Worm (Caenorhabditis elegans) whole organism, L3 larva: ENCODE measurements around the gene blos-7.

Experiments
- aly-2 ChIP-seq: fragments of 150-350 bp; optimal IDR thresholded peaks from 2 replicates; lab custom pipeline; 2014; ENCODE audit warnings: missing biosample characterization, missing genetic modification characterization
- ama-1 ChIP-seq: fragments of 150-350 bp; optimal IDR thresholded peaks from 2 replicates; lab custom pipeline; 2018
- elt-3 ChIP-seq, 3 experiments: fragments of 150-350 bp in 1 of 3; sonication (generic microtip) in 2 of 3; optimal IDR thresholded peaks; 2 replicates in 2 of 3; 4 replicates in 1 of 3; lab custom pipeline; 2014 to 2017; ENCODE audit warnings: missing biosample characterization in 3 of 3, missing genetic modification characterization in 3 of 3
- jun-1 ChIP-seq: fragments of 150-350 bp; optimal IDR thresholded peaks from 2 replicates; lab custom pipeline; 2014; ENCODE audit warnings: missing biosample characterization, missing genetic modification reagents, missing genetic modification characterization
- lin-15B ChIP-seq: fragments of 150-350 bp; optimal IDR thresholded peaks from 2 replicates; lab custom pipeline; 2014; ENCODE audit warnings: missing biosample characterization, missing genetic modification characterization
- nhr-77 ChIP-seq: fragments of 150-350 bp; optimal IDR thresholded peaks from 2 replicates; lab custom pipeline; 2014; ENCODE audit warnings: missing biosample characterization, missing genetic modification characterization
- pha-4 ChIP-seq: fragments of 150-350 bp; optimal IDR thresholded peaks from 2 replicates; lab custom pipeline; 2014; ENCODE audit warnings: missing biosample characterization, missing genetic modification reagents, missing genetic modification characterization
- pqm-1 ChIP-seq: fragments of 150-350 bp; optimal IDR thresholded peaks from 2 replicates; lab custom pipeline; 2017; ENCODE audit warnings: missing biosample characterization, missing genetic modification characterization, inconsistent platforms
- unc-39 ChIP-seq: sonication (generic microtip); optimal IDR thresholded peaks from 4 replicates; lab custom pipeline; 2017; ENCODE audit warnings: missing biosample characterization, missing genetic modification characterization
- unc-62 ChIP-seq: fragments of 150-350 bp; sonication (generic microtip); optimal IDR thresholded peaks from 4 replicates; lab custom pipeline; 2014; ENCODE audit warnings: missing biosample characterization, missing genetic modification reagents, missing genetic modification characterization
- ztf-11 ChIP-seq: fragments of 150-350 bp; optimal IDR thresholded peaks from 2 replicates; lab custom pipeline; 2014; ENCODE audit warnings: missing biosample characterization, missing genetic modification characterization

ce11 chrIV:3539872-3540271 lies 42.8 kb downstream of the blos-7 start, which contains the start of gene B0212.3:
- no peak for TF ChIP-seq unc-62 (GFP tag; lab: Kevin White, UChicago)
- no peak for TF ChIP-seq pha-4 (tag; lab: Kevin White, UChicago)
- TF ChIP-seq aly-2 (tag; lab: Kevin White, UChicago) = no peak
- TF ChIP-seq elt-3 (tag; optimal IDR thresholded peaks at IDR 0.05; lab: Kevin White, UChicago) = no peak
- no peak for TF ChIP-seq ama-1 (lab: Kevin White, UChicago)
- no peak for TF ChIP-seq ztf-11 (tag; lab: Kevin White, UChicago)
- TF ChIP-seq unc-39 (tag; lab: Kevin White, UChicago) = no peak
- no peak for TF ChIP-seq jun-1 (tag; lab: Kevin White, UChicago)
- TF ChIP-seq lin-15B (tag; lab: Kevin White, UChicago) = no peak
- no peak for TF ChIP-seq nhr-77
- no peak for TF ChIP-seq pqm-1 (tag; lab: Kevin White, UChicago)
